Fruit fly (Drosophila melanogaster): Measurements from ENCODE around the gene Reck.

The Reck gene

dm6 chr3L:15011638-15012335 is 2.1 kb downstream of the Reck start:
- TF ChIP-seq Dll (optimal IDR thresholded peaks at IDR 0.05) (no peak), pan (optimal IDR thresholded peaks at IDR 0.05) (no peak), EcR (GFP tag; optimal IDR thresholded peaks at IDR 0.05) (no peak), usp (GFP tag; optimal IDR thresholded peaks at IDR 0.05) (no peak), psq (optimal IDR thresholded peaks at IDR 0.05) (no peak), CG8478 (optimal IDR thresholded peaks at IDR 0.05) (no peak)

dm6 chr3L:15011142-15011541 is 2.7 kb downstream of the Reck start:
- TF ChIP-seq CG8478 (optimal IDR thresholded peaks at IDR 0.05) (no peak), usp (GFP tag; optimal IDR thresholded peaks at IDR 0.05) (no peak), psq (optimal IDR thresholded peaks at IDR 0.05) (no peak), pan (optimal IDR thresholded peaks at IDR 0.05) (no peak), Dll (optimal IDR thresholded peaks at IDR 0.05) (no peak), EcR (GFP tag; optimal IDR thresholded peaks at IDR 0.05) (no peak)

dm6 chr3L:15010601-15011000 is 3.3 kb downstream of the Reck start:
- TF ChIP-seq EcR (GFP tag; optimal IDR thresholded peaks at IDR 0.05) (no peak), pan (optimal IDR thresholded peaks at IDR 0.05) (no peak), usp (GFP tag; optimal IDR thresholded peaks at IDR 0.05) (no peak), psq (optimal IDR thresholded peaks at IDR 0.05) (no peak), CG8478 (optimal IDR thresholded peaks at IDR 0.05) (no peak), Dll (optimal IDR thresholded peaks at IDR 0.05) (no peak)

dm6 chr3L:15009681-15010080 is 4.2 kb downstream of the Reck start:
- TF ChIP-seq CG8478 (optimal IDR thresholded peaks at IDR 0.05) = no peak
- TF ChIP-seq Dll (optimal IDR thresholded peaks at IDR 0.05) = no peak

dm6 chr3L:15007271-15007948 is 6.5 kb downstream of the Reck start:
- TF ChIP-seq CG8478 (optimal IDR thresholded peaks at IDR 0.05) = no peak
- TF ChIP-seq usp (GFP tag; optimal IDR thresholded peaks at IDR 0.05) = no peak
- no peak for TF ChIP-seq Dll (optimal IDR thresholded peaks at IDR 0.05)
- TF ChIP-seq pan (optimal IDR thresholded peaks at IDR 0.05) = no peak
- TF ChIP-seq EcR (GFP tag; optimal IDR thresholded peaks at IDR 0.05) = no peak
- TF ChIP-seq psq (optimal IDR thresholded peaks at IDR 0.05) = no peak

- TF ChIP-seq Dll (optimal IDR thresholded peaks at IDR 0.05) = no peak
- TF ChIP-seq psq (optimal IDR thresholded peaks at IDR 0.05) = no peak
- no peak for TF ChIP-seq CG8478 (optimal IDR thresholded peaks at IDR 0.05)
- TF ChIP-seq usp (GFP tag; optimal IDR thresholded peaks at IDR 0.05) = no peak
- no peak for TF ChIP-seq pan (optimal IDR thresholded peaks at IDR 0.05)
- TF ChIP-seq EcR (GFP tag; optimal IDR thresholded peaks at IDR 0.05) = no peak
Measured at dm6 chr3L:15006825-15007224, 7.0 kb downstream of the Reck start.

dm6 chr3L:15005774-15006173 is 8.1 kb downstream of the Reck start:
- TF ChIP-seq EcR (GFP tag; optimal IDR thresholded peaks at IDR 0.05) (no peak), psq (optimal IDR thresholded peaks at IDR 0.05) (no peak), usp (GFP tag; optimal IDR thresholded peaks at IDR 0.05) (no peak), pan (optimal IDR thresholded peaks at IDR 0.05) (no peak)

- TF ChIP-seq CG8478 (optimal IDR thresholded peaks at IDR 0.05) (no peak), EcR (GFP tag; optimal IDR thresholded peaks at IDR 0.05) (no peak), usp (GFP tag; optimal IDR thresholded peaks at IDR 0.05) (no peak), Dll (optimal IDR thresholded peaks at IDR 0.05) (no peak)
Measured at dm6 chr3L:15005085-15005484, 8.8 kb downstream of the Reck start.

- no peak for TF ChIP-seq EcR (GFP tag; optimal IDR thresholded peaks at IDR 0.05)
- TF ChIP-seq pan (optimal IDR thresholded peaks at IDR 0.05) = no peak
- no peak for TF ChIP-seq psq (optimal IDR thresholded peaks at IDR 0.05)
- no peak for TF ChIP-seq usp (GFP tag; optimal IDR thresholded peaks at IDR 0.05)
- TF ChIP-seq Dll (optimal IDR thresholded peaks at IDR 0.05) = no peak
- no peak for TF ChIP-seq CG8478 (optimal IDR thresholded peaks at IDR 0.05)
Measured at dm6 chr3L:14999284-15000019, 14.4 kb downstream of the Reck start, which contains the start of the genes mRpL39 and Prosbeta2. Gene mRpL39, minus strand, starts transcription at chr3L:14999666. Gene Prosbeta2, plus strand, starts transcription at chr3L:14999951.

dm6 chr3L:14992807-14993206 is 21.1 kb downstream of the Reck start:
- TF ChIP-seq psq (optimal IDR thresholded peaks at IDR 0.05) (no peak), CG8478 (optimal IDR thresholded peaks at IDR 0.05) (no peak), pan (optimal IDR thresholded peaks at IDR 0.05) (no peak), Dll (optimal IDR thresholded peaks at IDR 0.05) (no peak), usp (GFP tag; optimal IDR thresholded peaks at IDR 0.05) (no peak), EcR (GFP tag; optimal IDR thresholded peaks at IDR 0.05) (no peak)

dm6 chr3L:14992025-14992424 is 21.8 kb downstream of the Reck start, which contains the start of gene Zip71B:
Gene Zip71B, plus strand, starts transcription at chr3L:14992289.
- TF ChIP-seq EcR (GFP tag; optimal IDR thresholded peaks at IDR 0.05) (no peak), Dll (optimal IDR thresholded peaks at IDR 0.05) (no peak), usp (GFP tag; optimal IDR thresholded peaks at IDR 0.05) (no peak), CG8478 (optimal IDR thresholded peaks at IDR 0.05) (no peak), psq (optimal IDR thresholded peaks at IDR 0.05) (no peak), pan (optimal IDR thresholded peaks at IDR 0.05) (no peak)

dm6 chr3L:14989879-14990278 is 24.0 kb downstream of the Reck start:
- TF ChIP-seq CG8478 (optimal IDR thresholded peaks at IDR 0.05) = no peak
- TF ChIP-seq pan (optimal IDR thresholded peaks at IDR 0.05) = no peak
- no peak for TF ChIP-seq Dll (optimal IDR thresholded peaks at IDR 0.05)
- no peak for TF ChIP-seq EcR (GFP tag; optimal IDR thresholded peaks at IDR 0.05)
- TF ChIP-seq usp (GFP tag; optimal IDR thresholded peaks at IDR 0.05) = no peak
- TF ChIP-seq psq (optimal IDR thresholded peaks at IDR 0.05) = no peak

Data from whole organism.